Fruit fly (Drosophila melanogaster): ENCODE data around the gene Ucp4B.

dm6 chr2L:5969559-5969958 lies at the start of gene Ucp4B:
- TF ChIP-seq dl (GFP tag; optimal IDR thresholded peaks at IDR 0.05; ENCODE audit: insufficient read depth in 1 of 2, partially characterized antibody in 2 of 2) (no peak), sv (GFP tag; optimal IDR thresholded peaks at IDR 0.05) (no peak), usp (GFP tag; optimal IDR thresholded peaks at IDR 0.05) (no peak), Hr83 (GFP tag; optimal IDR thresholded peaks at IDR 0.05; ENCODE audit: poor library complexity, severe bottlenecking) (no peak), woc (GFP tag; optimal IDR thresholded peaks at IDR 0.05) (no peak), Hr78 (GFP tag; optimal IDR thresholded peaks at IDR 0.05) (no peak), CG32264 (GFP tag; optimal IDR thresholded peaks at IDR 0.05) (no peak), Dif (GFP tag; optimal IDR thresholded peaks at IDR 0.05; ENCODE audit: partially characterized antibody) (no peak), GATAd (GFP tag; optimal IDR thresholded peaks at IDR 0.05) (no peak), Abd-B (GFP tag; optimal IDR thresholded peaks at IDR 0.05) (no peak), psq (GFP tag; optimal IDR thresholded peaks at IDR 0.05) (no peak), dmrt93B (GFP tag; optimal IDR thresholded peaks at IDR 0.05) (no peak), Myc (optimal IDR thresholded peaks at IDR 0.05) (no peak)
